Fruit fly (Drosophila melanogaster) whole organism, embryonic: ENCODE measurements around the gene ATPsynepsilonL.

ENCODE experiments used
- Antp ChIP-seq: fragments of 200-800 bp; sonication (Bioruptor generic); optimal IDR thresholded peaks from 3 replicates; lab custom pipeline; 2016; ENCODE audit warnings: missing biosample characterization, missing genetic modification characterization
- Asciz ChIP-seq: fragments of 200-800 bp; sonication (Bioruptor generic); optimal IDR thresholded peaks from 2 replicates; lab custom pipeline; 2017; ENCODE audit warnings: missing biosample characterization, mild to moderate bottlenecking, missing genetic modification characterization, missing genetic modification reagents
- B-H1 ChIP-seq: fragments of 200-800 bp; sonication (Bioruptor generic); IDR thresholded peaks from 3 replicates; pipeline ENCODE4 v1.3.6; 2022; ENCODE audit warnings: missing biosample characterization, missing genetic modification characterization
- B-H2 ChIP-seq: fragments of 200-800 bp; sonication (Bioruptor generic); optimal IDR thresholded peaks from 2 replicates; lab custom pipeline; 2018; ENCODE audit warnings: missing biosample characterization, mild to moderate bottlenecking, missing genetic modification characterization
- Bdp1 ChIP-seq: fragments of 200-800 bp; sonication (Bioruptor generic); optimal IDR thresholded peaks from 3 replicates; lab custom pipeline; 2016; ENCODE audit warnings: missing biosample characterization, missing genetic modification characterization
- Blimp-1 ChIP-seq: fragments of 200-800 bp; sonication (Bioruptor generic); optimal IDR thresholded peaks from 3 replicates; lab custom pipeline; 2018; ENCODE audit warnings: missing biosample characterization, missing genetic modification characterization, mild to moderate bottlenecking, moderate library complexity, missing genetic modification reagents
- CG10321 ChIP-seq: fragments of 200-800 bp; sonication (Bioruptor generic); IDR thresholded peaks from 2 replicates; pipeline ENCODE4 v1.3.6; 2022; ENCODE audit warnings: missing biosample characterization, missing genetic modification characterization
- CG10565 ChIP-seq: fragments of 200-800 bp; sonication (Bioruptor generic); optimal IDR thresholded peaks from 3 replicates; lab custom pipeline; 2016; ENCODE audit warnings: missing biosample characterization, mild to moderate bottlenecking, missing genetic modification characterization
- CG11723 ChIP-seq: fragments of 200-800 bp; sonication (Bioruptor generic); optimal IDR thresholded peaks from 2 replicates; lab custom pipeline; 2017; ENCODE audit warnings: missing biosample characterization, mild to moderate bottlenecking, missing genetic modification characterization
- CG1233 ChIP-seq: fragments of 200-800 bp; sonication (Bioruptor generic); optimal IDR thresholded peaks from 4 replicates; lab custom pipeline; 2018; ENCODE audit warnings: missing biosample characterization, mild to moderate bottlenecking, missing genetic modification characterization
- CG12391 ChIP-seq: fragments of 200-800 bp; sonication (Bioruptor generic); optimal IDR thresholded peaks from 3 replicates; lab custom pipeline; 2018; ENCODE audit warnings: missing biosample characterization, mild to moderate bottlenecking, missing genetic modification characterization, moderate library complexity
- CG15479 ChIP-seq: fragments of 200-800 bp; sonication (Bioruptor generic); optimal IDR thresholded peaks from 3 replicates; lab custom pipeline; 2019; ENCODE audit warnings: missing biosample characterization, mild to moderate bottlenecking, missing genetic modification characterization, moderate library complexity
- CG17186 ChIP-seq: fragments of 200-800 bp; sonication (Bioruptor generic); optimal IDR thresholded peaks from 3 replicates; lab custom pipeline; 2017; ENCODE audit warnings: missing biosample characterization, missing genetic modification reagents, missing genetic modification characterization
- CG17328 ChIP-seq: fragments of 200-800 bp; sonication (Bioruptor generic); IDR thresholded peaks from 2 replicates; pipeline ENCODE4 v1.3.6; 2022; ENCODE audit warnings: missing biosample characterization, missing genetic modification characterization
- CG17802 ChIP-seq: fragments of 200-800 bp; sonication (Bioruptor generic); optimal IDR thresholded peaks from 2 replicates; lab custom pipeline; 2018; ENCODE audit warnings: missing biosample characterization, mild to moderate bottlenecking, missing genetic modification characterization, moderate library complexity
- CG17829 ChIP-seq: fragments of 200-800 bp; optimal IDR thresholded peaks from 2 replicates; lab custom pipeline; 2019; ENCODE audit warnings: missing biosample characterization, mild to moderate bottlenecking, missing genetic modification characterization, moderate library complexity
- CG2678 ChIP-seq: fragments of 200-800 bp; sonication (Bioruptor generic); optimal IDR thresholded peaks from 3 replicates; lab custom pipeline; 2019; ENCODE audit warnings: missing biosample characterization, mild to moderate bottlenecking, missing genetic modification characterization, moderate library complexity
- CG3726 ChIP-seq: fragments of 200-800 bp; sonication (Bioruptor generic); IDR thresholded peaks from 3 replicates; pipeline ENCODE4, ENCODE4 v1.3.6; 2022; ENCODE audit warnings: missing biosample characterization, missing genetic modification characterization
- CG4854 ChIP-seq: fragments of 200-800 bp; sonication (Bioruptor generic); optimal IDR thresholded peaks from 2 replicates; lab custom pipeline; 2016; ENCODE audit warnings: missing biosample characterization, missing genetic modification characterization, inconsistent platforms
- CG6254 ChIP-seq: fragments of 200-800 bp; sonication (Bioruptor generic); optimal IDR thresholded peaks from 3 replicates; lab custom pipeline; 2017; ENCODE audit warnings: mild to moderate bottlenecking, missing biosample characterization, missing genetic modification reagents, missing genetic modification characterization
- CG7963 ChIP-seq: fragments of 200-800 bp; sonication (Bioruptor generic); IDR thresholded peaks from 3 replicates; pipeline ENCODE4 v1.3.6; 2022; ENCODE audit warnings: missing biosample characterization, missing genetic modification characterization; ENCODE audit not compliant: partially characterized antibody
- CG8290 ChIP-seq, 3 experiments: fragments of 200-800 bp; sonication (Bioruptor generic); optimal IDR thresholded peaks; 2 replicates each; lab custom pipeline; 2016 to 2019; ENCODE audit warnings: missing biosample characterization in 3 of 3, missing genetic modification characterization in 3 of 3, mild to moderate bottlenecking in 2 of 3, moderate library complexity in 1 of 3
- CG9609 ChIP-seq: fragments of 200-800 bp; sonication (Bioruptor generic); optimal IDR thresholded peaks from 3 replicates; lab custom pipeline; 2016; ENCODE audit warnings: missing biosample characterization, missing genetic modification characterization
- CG9797 ChIP-seq: fragments of 200-800 bp; sonication (Bioruptor generic); optimal IDR thresholded peaks from 3 replicates; lab custom pipeline; 2018; ENCODE audit warnings: missing biosample characterization, mild to moderate bottlenecking, missing genetic modification characterization
- CG9876 ChIP-seq: fragments of 200-800 bp; sonication (Bioruptor generic); optimal IDR thresholded peaks from 2 replicates; lab custom pipeline; 2016; ENCODE audit warnings: missing biosample characterization, missing genetic modification characterization
- ERR ChIP-seq: fragments of 200-800 bp; sonication (Bioruptor generic); optimal IDR thresholded peaks from 2 replicates; lab custom pipeline; 2016; ENCODE audit warnings: missing biosample characterization, missing genetic modification characterization
- Fer3 ChIP-seq: fragments of 200-800 bp; sonication (Bioruptor generic); optimal IDR thresholded peaks from 2 replicates; lab custom pipeline; 2018; ENCODE audit warnings: missing biosample characterization, mild to moderate bottlenecking, missing genetic modification characterization, moderate library complexity
- GATAe ChIP-seq: fragments of 200-800 bp; sonication (Bioruptor generic); conservative IDR thresholded peaks from 2 replicates; pipeline ENCODE4 v1.3.6; 2022; ENCODE audit warnings: missing biosample characterization, missing genetic modification characterization
- HLH3B ChIP-seq: fragments of 200-800 bp; sonication (Bioruptor generic); IDR thresholded peaks from 2 replicates; pipeline ENCODE4 v1.3.6; 2022; ENCODE audit warnings: missing biosample characterization, missing genetic modification characterization
- Mad ChIP-seq: fragments of 200-800 bp; sonication (Bioruptor generic); optimal IDR thresholded peaks from 2 replicates; lab custom pipeline; 2016; ENCODE audit warnings: missing biosample characterization, missing genetic modification characterization
- Med ChIP-seq: fragments of 200-800 bp; sonication (Bioruptor generic); peaks from one replicate; lab custom pipeline; 2016; ENCODE audit warnings: missing biosample characterization, missing genetic modification characterization, mild to moderate bottlenecking, inconsistent platforms, moderate library complexity
- NFAT ChIP-seq: fragments of 200-800 bp; sonication (Bioruptor generic); IDR thresholded peaks from 2 replicates; pipeline ENCODE4 v1.3.6; 2022; ENCODE audit warnings: missing biosample characterization, missing genetic modification characterization
- Optix ChIP-seq: fragments of 200-800 bp; sonication (Bioruptor generic); IDR thresholded peaks from 3 replicates; pipeline ENCODE4 v1.3.6; 2022; ENCODE audit warnings: missing biosample characterization, missing genetic modification characterization
- Pdp1 ChIP-seq, 2 experiments: fragments of 200-800 bp; sonication (Bioruptor generic); optimal IDR thresholded peaks; 3 replicates each; lab custom pipeline; 2016; ENCODE audit warnings: missing biosample characterization in 2 of 2, missing genetic modification characterization in 2 of 2, mild to moderate bottlenecking in 1 of 2, moderate library complexity in 1 of 2
- Ptx1 ChIP-seq: fragments of 200-800 bp; sonication (Bioruptor generic); IDR thresholded peaks from 2 replicates; pipeline ENCODE4 v1.3.6; 2022; ENCODE audit warnings: missing biosample characterization, missing genetic modification characterization
- Ravus ChIP-seq: fragments of 200-800 bp; sonication (Bioruptor generic); IDR thresholded peaks from 2 replicates; pipeline ENCODE4 v1.3.6; 2022; ENCODE audit warnings: missing biosample characterization, missing genetic modification characterization
- Ssrp ChIP-seq: fragments of 200-800 bp; sonication (Bioruptor generic); optimal IDR thresholded peaks from 2 replicates; lab custom pipeline; 2018; ENCODE audit warnings: missing biosample characterization, mild to moderate bottlenecking, missing genetic modification characterization, moderate library complexity
- Trl ChIP-seq, 3 experiments: fragments of >200 bp in 2 of 3; fragments of 200-800 bp in 1 of 3; sonication (Bioruptor generic) in 1 of 3; optimal IDR thresholded peaks; 2 replicates in 1 of 3; 3 replicates in 2 of 3; lab custom pipeline; 2016 to 2017; ENCODE audit warnings: missing biosample characterization in 1 of 3, missing genetic modification characterization in 1 of 3
- bowl ChIP-seq: fragments of 200-800 bp; sonication (Bioruptor generic); IDR thresholded peaks from 2 replicates; pipeline ENCODE4 v1.3.6; 2022; ENCODE audit warnings: missing biosample characterization, missing genetic modification characterization
- gcm ChIP-seq: fragments of 200-800 bp; sonication (Bioruptor generic); optimal IDR thresholded peaks from 2 replicates; lab custom pipeline; 2019; ENCODE audit warnings: missing biosample characterization, mild to moderate bottlenecking, missing genetic modification characterization, moderate library complexity
- ken ChIP-seq: fragments of 200-800 bp; sonication (Bioruptor generic); IDR thresholded peaks from 3 replicates; pipeline ENCODE4 v1.3.6; 2022; ENCODE audit warnings: missing biosample characterization, missing genetic modification characterization
- nmo ChIP-seq: fragments of 200-800 bp; sonication (Bioruptor generic); optimal IDR thresholded peaks from 2 replicates; lab custom pipeline; 2018; ENCODE audit warnings: missing biosample characterization, mild to moderate bottlenecking, missing genetic modification characterization, moderate library complexity
- pfk ChIP-seq: fragments of 200-800 bp; sonication (Bioruptor generic); optimal IDR thresholded peaks from 2 replicates; lab custom pipeline; 2018; ENCODE audit warnings: missing biosample characterization, mild to moderate bottlenecking, missing genetic modification characterization, moderate library complexity
- slbo ChIP-seq: fragments of 200-800 bp; sonication (Bioruptor generic); IDR thresholded peaks from 2 replicates; pipeline ENCODE4 v1.3.6; 2022; ENCODE audit warnings: missing biosample characterization, missing genetic modification characterization
- tap ChIP-seq: fragments of 200-800 bp; optimal IDR thresholded peaks from 3 replicates; lab custom pipeline; 2019; ENCODE audit warnings: missing biosample characterization, mild to moderate bottlenecking, missing genetic modification characterization, moderate library complexity
- ttk ChIP-seq: fragments of 200-800 bp; sonication (Bioruptor generic); IDR thresholded peaks from 2 replicates; pipeline ENCODE4 v2.1.2; 2022; ENCODE audit warnings: missing biosample characterization, missing genetic modification characterization
- tup ChIP-seq: fragments of 200-800 bp; sonication (Bioruptor generic); optimal IDR thresholded peaks from 2 replicates; lab custom pipeline; 2016; ENCODE audit warnings: missing biosample characterization, mild to moderate bottlenecking, missing genetic modification characterization, moderate library complexity
- unpg ChIP-seq: fragments of 200-800 bp; sonication (Bioruptor generic); optimal IDR thresholded peaks from 3 replicates; lab custom pipeline; 2018; ENCODE audit warnings: missing biosample characterization, mild to moderate bottlenecking, missing genetic modification characterization, moderate library complexity
- usp ChIP-seq: fragments of >200 bp; optimal IDR thresholded peaks from 2 replicates; lab custom pipeline; 2017; ENCODE audit warnings: missing biosample characterization, missing genetic modification characterization
- z ChIP-seq: fragments of 200-800 bp; sonication (Bioruptor generic); IDR thresholded peaks from 3 replicates; pipeline ENCODE4 v1.3.6; 2022; ENCODE audit warnings: missing biosample characterization, missing genetic modification characterization

ATPsynepsilonL gene

DNA sequence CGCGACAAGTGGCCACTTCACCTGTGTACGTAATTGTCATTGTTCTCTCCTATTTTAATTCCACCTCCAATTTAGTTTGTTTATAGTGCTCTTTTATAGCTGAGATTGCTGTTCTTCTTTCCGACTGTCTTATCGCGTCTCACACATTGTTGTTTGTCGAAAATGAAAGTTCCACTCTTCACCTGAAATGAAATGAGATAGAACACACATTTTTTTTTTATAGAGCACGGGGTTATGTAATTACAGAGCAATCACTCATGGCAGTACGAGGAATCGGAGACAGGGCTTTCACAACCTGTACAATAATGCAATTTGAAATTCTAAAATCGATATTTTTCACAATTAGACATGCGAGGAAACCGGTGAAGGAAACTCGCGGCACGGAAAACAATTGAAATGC, 45.7 kb downstream of the ATPsynepsilonL start:
- TF ChIP-seq NFAT (GFP tag; lab: Robert Waterston, UW) (no peak), CG10565 (no peak), pfk (GFP tag; lab: Kevin White, UChicago) (peak; percentile 78), CG7963 (GFP tag; lab: Robert Waterston, UW) (no peak), B-H1 (GFP tag; lab: Robert Waterston, UW) (no peak), Antp (GFP tag; lab: Kevin White, UChicago) (no peak), CG17829 (tag; lab: Kevin White, UChicago) (no peak), CG17186 (no peak), Med (GFP tag; lab: Kevin White, UChicago) (peak; percentile 9), nmo (GFP tag; lab: Kevin White, UChicago) (no peak), Ptx1 (no peak), Pdp1 (GFP tag; optimal IDR thresholded peaks at IDR 0.05; lab: Kevin White, UChicago) (peak in 1 of 2 experiments; percentile 71), tap (no peak), HLH3B (no peak), CG17328 (GFP tag; lab: Robert Waterston, UW) (0 out of 2 replicates have a peak, but pooled peaks have one; percentile 25), CG9797 (GFP tag; lab: Kevin White, UChicago) (no peak), Blimp-1 (GFP tag; lab: Kevin White, UChicago) (peak; percentile 36), bowl (no peak), unpg (GFP tag; lab: Kevin White, UChicago) (no peak), Asciz (GFP tag; lab: Kevin White, UChicago) (no peak), CG15479 (GFP tag; lab: Kevin White, UChicago) (no peak), CG4854 (GFP tag; lab: Kevin White, UChicago) (no peak), B-H2 (GFP tag; lab: Kevin White, UChicago) (peak; percentile 4), CG17802 (no peak), ERR (GFP tag; lab: Kevin White, UChicago) (no peak), gcm (GFP tag; lab: Kevin White, UChicago) (no peak)

DNA sequence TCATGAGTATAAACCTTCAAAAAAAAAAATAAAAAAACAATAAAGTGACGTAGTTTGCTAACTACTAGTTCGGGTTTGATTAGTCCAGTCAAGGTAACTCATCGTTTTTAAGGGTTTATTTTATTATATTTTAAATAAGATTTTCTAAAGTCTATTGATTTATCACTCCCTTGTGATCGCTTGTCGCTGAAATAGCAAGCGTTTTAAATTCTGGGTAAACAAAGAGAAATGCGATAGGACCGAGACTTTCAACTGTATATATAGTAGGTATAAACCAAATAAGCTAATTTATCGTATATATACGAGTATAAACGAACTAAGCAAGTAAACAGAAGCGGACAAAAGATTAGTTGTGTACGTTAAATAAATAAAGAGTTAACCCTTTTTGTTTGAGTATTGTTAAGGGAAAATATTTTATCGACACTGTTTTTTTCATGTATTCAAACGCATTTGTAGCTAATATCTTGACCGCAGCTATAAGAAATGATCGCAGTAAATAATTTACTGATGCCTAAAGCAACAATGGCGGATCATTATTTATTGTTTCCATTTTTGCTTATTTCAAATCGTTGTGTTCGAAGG, 47.0 kb downstream of the ATPsynepsilonL start:
- TF ChIP-seq CG9609 (peak; percentile 17), z (GFP tag; lab: Robert Waterston, UW) (no peak), ken (GFP tag; lab: Robert Waterston, UW) (0 out of 3 replicates have a peak, but pooled peaks have one; percentile 19), Trl (optimal IDR thresholded peaks at IDR 0.05; lab: Kevin White, UChicago) (no peak), Trl (GFP tag; optimal IDR thresholded peaks at IDR 0.05; lab: Kevin White, UChicago) (peak; percentile 34), Ssrp (peak; percentile 18), CG12391 (tag; lab: Kevin White, UChicago) (peak; percentile 39), Optix (GFP tag; lab: Robert Waterston, UW) (no peak), CG8290 (GFP tag; optimal IDR thresholded peaks at IDR 0.05; lab: Kevin White, UChicago) (no peak), CG8290 (tag; optimal IDR thresholded peaks at IDR 0.05; lab: Kevin White, UChicago) (peak in 1 of 2 experiments; percentile 78), CG6254 (GFP tag; lab: Kevin White, UChicago) (peak; percentile 55), ttk (GFP tag; lab: Robert Waterston, UW) (no peak), CG2678 (tag; lab: Kevin White, UChicago) (peak; percentile 70), usp (GFP tag; lab: Kevin White, UChicago) (no peak), GATAe (no peak), slbo (GFP tag; lab: Robert Waterston, UW) (peak; percentile 65), Mad (no peak), CG3726 (GFP tag; lab: Robert Waterston, UW) (no peak), CG9876 (GFP tag; lab: Kevin White, UChicago) (no peak), CG11723 (GFP tag; lab: Kevin White, UChicago) (no peak), Bdp1 (GFP tag; lab: Kevin White, UChicago) (no peak), Ravus (GFP tag; lab: Robert Waterston, UW) (no peak; the same call in 1 of the 2 replicates), Fer3 (tag; lab: Kevin White, UChicago) (peak; percentile 37), CG10321 (GFP tag; lab: Robert Waterston, UW) (no peak), CG1233 (GFP tag; lab: Kevin White, UChicago) (no peak), tup (GFP tag; lab: Kevin White, UChicago) (no peak)
